Worm (Caenorhabditis elegans): Measurements from ENCODE around the gene Y39B6A.25.
A peak's percentile ranks its signal among the peaks of the same experiment; 100 is the strongest.

The Y39B6A.25 gene

DNA sequence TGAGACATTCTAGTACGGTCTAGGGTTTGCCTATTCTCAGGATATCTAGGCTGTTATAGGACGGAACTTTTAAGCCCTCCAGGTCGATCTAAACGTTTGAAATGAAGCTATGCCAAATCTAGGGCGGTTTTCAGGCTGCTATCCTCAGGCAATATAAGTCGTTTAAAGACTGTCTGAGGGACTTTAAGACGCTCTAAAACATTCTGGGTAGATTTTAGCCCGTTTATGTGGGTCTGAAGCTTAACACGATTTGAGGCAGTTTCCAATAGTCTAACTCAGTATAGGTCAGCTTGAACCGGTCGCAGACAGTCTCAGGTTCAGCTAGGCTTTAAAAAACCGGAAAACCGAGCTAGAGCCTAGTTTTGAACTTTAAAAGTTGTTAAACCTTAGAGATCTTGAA, 24.6 kb downstream of the Y39B6A.25 start:
- no peak for TF ChIP-seq tab-1 (GFP tag; IDR thresholded peaks at IDR 0.05)
- TF ChIP-seq klf-2 (GFP tag; conservative IDR thresholded peaks at IDR 0.05): no peak

DNA sequence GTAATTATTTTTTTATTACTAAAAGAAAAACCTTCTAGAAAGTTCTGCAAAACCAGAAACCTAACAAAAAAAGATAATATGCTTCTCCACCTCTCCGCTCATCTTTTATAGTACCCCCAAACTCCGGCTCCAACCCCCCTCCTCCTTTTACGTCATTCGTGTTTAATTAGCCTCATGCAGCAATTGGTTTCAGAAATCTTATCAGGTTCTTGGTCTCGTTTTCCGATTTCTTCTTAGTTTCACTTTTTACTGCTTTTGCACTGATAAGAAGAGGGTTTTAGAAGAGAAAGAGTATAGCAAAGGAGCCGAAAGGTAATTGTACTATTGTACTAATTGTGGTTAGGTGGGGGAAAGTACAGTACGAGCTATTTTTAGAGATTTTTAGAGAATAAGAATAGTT, 25.2 kb downstream of the Y39B6A.25 start:
- no peak for TF ChIP-seq ref-1 (GFP tag; conservative IDR thresholded peaks at IDR 0.05)
- TF ChIP-seq flt-1 (GFP tag; IDR thresholded peaks at IDR 0.05): no peak
- TF ChIP-seq tab-1 (GFP tag; IDR thresholded peaks at IDR 0.05): no peak
- TF ChIP-seq ztf-23 (GFP tag; IDR thresholded peaks at IDR 0.05): no peak
- no peak for TF ChIP-seq klf-2 (GFP tag; conservative IDR thresholded peaks at IDR 0.05)
- no peak for TF ChIP-seq T22C8.4 (GFP tag; IDR thresholded peaks at IDR 0.05)
- no peak for TF ChIP-seq med-1 (GFP tag; optimal IDR thresholded peaks at IDR 0.05; ENCODE audit: insufficient read depth)
- no peak for TF ChIP-seq ztf-29 (GFP tag; IDR thresholded peaks at IDR 0.05)
- TF ChIP-seq cog-1 (tag; optimal IDR thresholded peaks at IDR 0.05): no peak

DNA sequence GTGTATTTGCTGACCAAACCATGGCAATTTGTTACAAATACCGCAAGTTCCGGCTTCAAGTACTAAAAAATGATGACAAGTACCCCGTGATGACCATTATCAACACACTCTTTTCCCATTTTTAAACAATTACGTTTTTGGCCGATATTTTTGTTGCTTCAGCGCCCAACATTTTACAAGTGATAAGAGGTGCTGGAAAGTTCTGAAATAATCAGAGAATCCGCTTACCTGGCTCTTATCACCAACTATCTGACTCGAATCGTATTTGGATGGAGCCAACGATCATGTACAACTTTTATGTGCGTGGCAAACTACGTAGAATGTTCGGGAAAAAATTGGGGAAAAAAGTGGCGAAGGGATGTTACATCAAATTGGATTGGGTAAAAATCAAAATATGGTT, 27.0 kb downstream of the Y39B6A.25 start:
- TF ChIP-seq tab-1 (GFP tag; IDR thresholded peaks at IDR 0.05) (no peak), cog-1 (tag; optimal IDR thresholded peaks at IDR 0.05) (no peak), klf-2 (GFP tag; conservative IDR thresholded peaks at IDR 0.05) (no peak), flt-1 (GFP tag; IDR thresholded peaks at IDR 0.05) (no peak), med-1 (GFP tag; optimal IDR thresholded peaks at IDR 0.05; ENCODE audit: insufficient read depth) (no peak), ztf-23 (GFP tag; IDR thresholded peaks at IDR 0.05) (no peak), ref-1 (GFP tag; conservative IDR thresholded peaks at IDR 0.05) (no peak), T22C8.4 (GFP tag; IDR thresholded peaks at IDR 0.05) (no peak), ztf-29 (GFP tag; IDR thresholded peaks at IDR 0.05) (no peak)

- TF ChIP-seq flt-1 (GFP tag; IDR thresholded peaks at IDR 0.05) (no peak), ref-1 (GFP tag; conservative IDR thresholded peaks at IDR 0.05) (no peak), T22C8.4 (GFP tag; IDR thresholded peaks at IDR 0.05) (no peak), tab-1 (GFP tag; IDR thresholded peaks at IDR 0.05) (no peak), med-1 (GFP tag; optimal IDR thresholded peaks at IDR 0.05; ENCODE audit: insufficient read depth) (no peak), klf-2 (GFP tag; conservative IDR thresholded peaks at IDR 0.05) (no peak), ztf-23 (GFP tag; IDR thresholded peaks at IDR 0.05) (no peak), ztf-29 (GFP tag; IDR thresholded peaks at IDR 0.05) (no peak), cog-1 (tag; optimal IDR thresholded peaks at IDR 0.05) (no peak)
Measured at ce11 chrV:19057602-19058001, 31.3 kb downstream of the Y39B6A.25 start.

- TF ChIP-seq ztf-23 (GFP tag; IDR thresholded peaks at IDR 0.05) (no peak), tab-1 (GFP tag; IDR thresholded peaks at IDR 0.05) (no peak), ref-1 (GFP tag; conservative IDR thresholded peaks at IDR 0.05) (no peak), med-1 (GFP tag; optimal IDR thresholded peaks at IDR 0.05; ENCODE audit: insufficient read depth) (no peak), ztf-29 (GFP tag; IDR thresholded peaks at IDR 0.05) (no peak)
Measured at ce11 chrV:19058086-19058485, 31.8 kb downstream of the Y39B6A.25 start.

DNA sequence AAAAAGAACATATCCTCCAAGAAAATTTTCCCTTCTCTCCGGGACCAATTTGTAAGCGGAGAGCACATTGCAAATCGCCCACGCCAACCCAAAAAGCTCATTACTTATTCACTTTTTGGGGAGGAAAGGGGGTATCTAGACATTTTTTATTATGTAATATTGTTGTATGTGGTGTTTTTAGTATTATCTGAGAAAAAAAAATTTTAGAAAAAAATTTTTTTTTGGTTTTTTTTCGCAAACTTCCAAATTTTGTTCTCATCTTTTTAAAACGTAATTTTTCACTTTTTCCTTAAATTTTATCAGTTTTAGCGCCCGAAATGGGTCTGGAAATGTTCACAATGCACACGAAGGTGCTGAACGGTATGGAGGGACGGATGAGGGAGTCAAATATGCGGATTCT, 33.6 kb downstream of the Y39B6A.25 start, which contains the start of gene twk-46:
Gene twk-46, plus strand, starts transcription at position 301 of the 400 bp plus-strand sequence.
- TF ChIP-seq ref-1 (GFP tag; conservative IDR thresholded peaks at IDR 0.05): no peak
- no peak for TF ChIP-seq ztf-23 (GFP tag; IDR thresholded peaks at IDR 0.05)
- TF ChIP-seq T22C8.4 (GFP tag; IDR thresholded peaks at IDR 0.05): no peak
- TF ChIP-seq cog-1 (tag; optimal IDR thresholded peaks at IDR 0.05): no peak
- no peak for TF ChIP-seq tab-1 (GFP tag; IDR thresholded peaks at IDR 0.05)
- TF ChIP-seq klf-2 (GFP tag; conservative IDR thresholded peaks at IDR 0.05): no peak
- no peak for TF ChIP-seq ztf-29 (GFP tag; IDR thresholded peaks at IDR 0.05)
- TF ChIP-seq med-1 (GFP tag; optimal IDR thresholded peaks at IDR 0.05; ENCODE audit: insufficient read depth): no peak
- no peak for TF ChIP-seq flt-1 (GFP tag; IDR thresholded peaks at IDR 0.05)

DNA sequence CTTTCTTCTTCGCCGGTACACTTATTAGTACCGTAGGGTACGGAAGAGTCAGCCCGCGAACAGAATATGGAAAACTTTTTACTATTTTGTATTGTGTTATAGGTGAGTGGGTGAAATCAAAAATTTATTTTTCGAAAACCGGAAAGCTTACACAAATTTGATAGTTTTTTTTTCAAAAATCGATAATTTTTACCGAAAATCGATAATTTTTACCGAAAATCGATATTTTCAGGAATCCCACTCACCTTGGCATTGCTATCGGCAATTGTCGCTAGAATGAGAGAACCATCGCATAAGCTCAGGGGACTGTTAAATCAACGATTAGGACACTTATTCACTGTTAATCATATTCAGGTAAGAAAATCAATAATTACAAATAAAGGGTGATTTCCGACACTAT, 37.1 kb downstream of the Y39B6A.25 start:
- peak; percentile 44; the same call in 1 of the 2 replicates for TF ChIP-seq T22C8.4 (GFP tag; IDR thresholded peaks at IDR 0.05)
- TF ChIP-seq ztf-23 (GFP tag; IDR thresholded peaks at IDR 0.05): no peak

- TF ChIP-seq T22C8.4 (GFP tag; IDR thresholded peaks at IDR 0.05): peak; percentile 66
Measured at ce11 chrV:19065945-19066344, 39.7 kb downstream of the Y39B6A.25 start.

ce11 chrV:19068888-19069287, 42.6 kb downstream of the Y39B6A.25 start:
- TF ChIP-seq klf-2 (GFP tag; conservative IDR thresholded peaks at IDR 0.05): no peak
- TF ChIP-seq ztf-23 (GFP tag; IDR thresholded peaks at IDR 0.05): no peak
- 0 out of 2 replicates have a peak, but pooled peaks have one; percentile 7 for TF ChIP-seq T22C8.4 (GFP tag; IDR thresholded peaks at IDR 0.05)
- TF ChIP-seq cog-1 (tag; optimal IDR thresholded peaks at IDR 0.05): no peak
- no peak for TF ChIP-seq ref-1 (GFP tag; conservative IDR thresholded peaks at IDR 0.05)

DNA sequence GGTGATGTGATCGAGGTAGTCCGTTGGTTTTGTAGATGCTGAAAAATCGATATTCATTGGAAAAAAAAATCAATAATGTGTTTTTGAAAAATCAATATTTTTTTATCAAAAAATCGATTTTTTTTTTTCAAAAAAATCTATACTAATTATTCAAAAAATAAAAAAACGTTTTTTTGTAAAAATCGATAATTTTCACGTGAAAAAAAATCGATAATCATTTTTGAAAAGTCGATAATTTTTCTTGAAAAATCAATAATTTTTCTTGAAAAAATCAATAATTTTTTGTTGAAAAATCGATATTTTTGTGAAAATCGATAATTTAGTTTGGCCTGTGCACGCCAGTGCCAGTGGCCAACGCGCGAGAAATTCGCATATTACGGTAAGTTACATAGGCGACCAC, 46.9 kb downstream of the Y39B6A.25 start:
- TF ChIP-seq flt-1 (GFP tag; IDR thresholded peaks at IDR 0.05): no peak
- no peak for TF ChIP-seq med-1 (GFP tag; optimal IDR thresholded peaks at IDR 0.05; ENCODE audit: insufficient read depth)
- TF ChIP-seq ztf-23 (GFP tag; IDR thresholded peaks at IDR 0.05): no peak
- peak; percentile 85 for TF ChIP-seq T22C8.4 (GFP tag; IDR thresholded peaks at IDR 0.05)
- no peak for TF ChIP-seq cog-1 (tag; optimal IDR thresholded peaks at IDR 0.05)
- TF ChIP-seq tab-1 (GFP tag; IDR thresholded peaks at IDR 0.05): no peak

DNA sequence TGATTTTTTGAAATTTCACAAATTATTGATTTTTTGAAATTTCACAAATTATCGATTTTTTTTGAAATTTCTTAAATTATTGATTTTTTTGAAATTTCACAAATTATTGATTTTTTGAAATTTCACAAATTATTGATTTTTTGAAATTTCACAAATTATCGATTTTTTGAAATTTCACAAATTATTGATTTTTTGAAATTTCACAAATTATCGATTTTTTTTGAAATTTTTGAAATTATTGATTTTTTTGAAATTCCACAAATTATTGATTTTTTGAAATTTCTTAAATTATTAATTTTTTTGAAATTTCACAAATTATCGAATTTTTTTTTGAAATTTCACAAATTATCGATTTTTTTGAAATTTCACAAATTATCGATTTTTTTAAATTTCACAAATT, 48.9 kb downstream of the Y39B6A.25 start:
- peak; percentile 92 for TF ChIP-seq T22C8.4 (GFP tag; IDR thresholded peaks at IDR 0.05)

Measured in whole organism, midembryonic.